Fruit fly (Drosophila melanogaster) whole organism, wandering third instar larva: ENCODE results near the gene CG7408.

Source experiments
- CG9705 ChIP-seq: fragments of 200-800 bp; sonication (Bioruptor generic); optimal IDR thresholded peaks from 2 replicates; lab custom pipeline; 2018; ENCODE audit warnings: missing biosample characterization, mild to moderate bottlenecking, missing genetic modification characterization
- CrebA ChIP-seq: fragments of 200-800 bp; sonication (Bioruptor generic); optimal IDR thresholded peaks from 2 replicates; lab custom pipeline; 2016; ENCODE audit warnings: missing biosample characterization, mild to moderate bottlenecking, missing genetic modification characterization, borderline replicate concordance
- Dfd ChIP-seq: fragments of >200 bp; optimal IDR thresholded peaks from 2 replicates; lab custom pipeline; 2017; ENCODE audit warnings: missing biosample characterization, missing genetic modification characterization
- HLH106 ChIP-seq: fragments of 200-800 bp; optimal IDR thresholded peaks from 3 replicates; lab custom pipeline; 2019; ENCODE audit warnings: missing biosample characterization, mild to moderate bottlenecking, missing genetic modification characterization, moderate library complexity
- Hnf4 ChIP-seq: fragments of 200-800 bp; sonication (Bioruptor generic); optimal IDR thresholded peaks from 2 replicates; lab custom pipeline; 2016; ENCODE audit warnings: missing biosample characterization, mild to moderate bottlenecking, missing genetic modification characterization
- Hr78 ChIP-seq: fragments of >200 bp; optimal IDR thresholded peaks from 2 replicates; lab custom pipeline; 2017; ENCODE audit warnings: missing biosample characterization, missing genetic modification characterization
- Hr83 ChIP-seq: fragments of 200-300 bp; sonication (Bioruptor generic); optimal IDR thresholded peaks from 2 replicates; lab custom pipeline; 2016; ENCODE audit warnings: missing biosample characterization, mild to moderate bottlenecking, missing genetic modification characterization, moderate library complexity; ENCODE audit not compliant: poor library complexity, severe bottlenecking
- Jra ChIP-seq: sonication (Bioruptor generic); optimal IDR thresholded peaks from 2 replicates; lab custom pipeline; 2016; ENCODE audit warnings: missing biosample characterization, missing genetic modification characterization
- Myc ChIP-seq: fragments of >200 bp; optimal IDR thresholded peaks from 2 replicates; lab custom pipeline; 2017
- N ChIP-seq: fragments of >200 bp; optimal IDR thresholded peaks from 2 replicates; lab custom pipeline; 2018; ENCODE audit warnings: missing biosample characterization, missing external identifiers, missing genetic modification characterization
- Sp1 ChIP-seq: fragments of 200-800 bp; sonication (Bioruptor generic); optimal IDR thresholded peaks from 3 replicates; lab custom pipeline; 2019; ENCODE audit warnings: missing biosample characterization, mild to moderate bottlenecking, missing genetic modification characterization, moderate library complexity
- Vsx2 ChIP-seq: fragments of 200-300, 225-300 bp; sonication (Bioruptor generic); optimal IDR thresholded peaks from 2 replicates; lab custom pipeline; 2018; ENCODE audit warnings: missing biosample characterization, missing genetic modification characterization; ENCODE audit not compliant: partially characterized antibody
- br ChIP-seq: fragments of 200-800 bp; sonication (Bioruptor generic); optimal IDR thresholded peaks from 2 replicates; lab custom pipeline; 2016; ENCODE audit warnings: missing biosample characterization, missing genetic modification characterization
- dsf ChIP-seq: sonication (Bioruptor generic); optimal IDR thresholded peaks from 2 replicates; lab custom pipeline; 2016; ENCODE audit warnings: missing biosample characterization, missing genetic modification characterization, borderline replicate concordance
- ey ChIP-seq: fragments of 200-800 bp; sonication (Bioruptor generic); optimal IDR thresholded peaks from 2 replicates; lab custom pipeline; 2016; ENCODE audit warnings: missing biosample characterization, missing genetic modification characterization
- foxo ChIP-seq, 2 experiments: fragments of 200-800 bp; sonication (Bioruptor generic); optimal IDR thresholded peaks; 2 replicates in 1 of 2; 3 replicates in 1 of 2; lab custom pipeline; 2016 to 2017; ENCODE audit warnings: missing biosample characterization in 2 of 2, missing genetic modification characterization in 2 of 2
- fru ChIP-seq: fragments of 200-800 bp; sonication (Bioruptor generic); optimal IDR thresholded peaks from 3 replicates; lab custom pipeline; 2016; ENCODE audit warnings: missing biosample characterization, mild to moderate bottlenecking, missing genetic modification characterization
- jim ChIP-seq: fragments of 175-275, 200-325 bp; sonication (Bioruptor generic); optimal IDR thresholded peaks from 2 replicates; lab custom pipeline; 2016; ENCODE audit warnings: missing biosample characterization, mild to moderate bottlenecking, missing genetic modification characterization
- pan ChIP-seq: fragments of >200 bp; optimal IDR thresholded peaks from 2 replicates; lab custom pipeline; 2017
- sv ChIP-seq: fragments of 200-800 bp; sonication (Bioruptor generic); optimal IDR thresholded peaks from 3 replicates; lab custom pipeline; 2016; ENCODE audit warnings: missing biosample characterization, missing genetic modification characterization
- woc ChIP-seq: sonication (Bioruptor generic); optimal IDR thresholded peaks from 2 replicates; lab custom pipeline; 2016; ENCODE audit warnings: missing biosample characterization, mild to moderate bottlenecking, missing genetic modification characterization

Gene CG7408

DNA sequence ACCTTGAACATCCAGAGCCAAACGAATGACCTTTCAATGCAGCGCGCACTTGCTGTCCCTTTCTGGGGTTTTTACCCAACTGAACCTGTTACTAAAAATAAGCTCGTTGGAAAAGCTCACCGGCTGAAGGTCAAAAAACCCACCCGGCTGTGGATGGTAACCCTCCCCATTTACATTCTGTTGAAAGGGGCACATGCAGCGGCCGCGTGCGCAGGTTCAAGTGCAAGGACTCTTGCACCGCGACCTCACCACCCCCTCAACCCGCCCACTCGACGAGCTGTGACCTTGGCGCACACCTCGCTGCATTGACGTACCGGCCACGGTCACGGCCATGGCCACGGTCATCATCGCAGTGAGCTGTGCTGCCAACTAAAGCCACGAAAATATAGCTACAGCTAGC is 49.2 kb downstream of the CG7408 start:
- no peak for TF ChIP-seq ey (GFP tag; lab: Kevin White, UChicago)
- TF ChIP-seq br (GFP tag; lab: Kevin White, UChicago) = no peak
- no peak for TF ChIP-seq jim (GFP tag; lab: Kevin White, UChicago)
- TF ChIP-seq dsf (GFP tag; lab: Kevin White, UChicago) = no peak
- no peak for TF ChIP-seq Hr78
- TF ChIP-seq sv (GFP tag; lab: Kevin White, UChicago) = no peak
- TF ChIP-seq Myc (lab: Kevin White, UChicago) = no peak
- no peak for TF ChIP-seq woc
- no peak for TF ChIP-seq Dfd
- TF ChIP-seq Hr83 (GFP tag; lab: Kevin White, UChicago) = no peak
- TF ChIP-seq fru = no peak
- TF ChIP-seq, all 38 proteins: peak for 0

DNA sequence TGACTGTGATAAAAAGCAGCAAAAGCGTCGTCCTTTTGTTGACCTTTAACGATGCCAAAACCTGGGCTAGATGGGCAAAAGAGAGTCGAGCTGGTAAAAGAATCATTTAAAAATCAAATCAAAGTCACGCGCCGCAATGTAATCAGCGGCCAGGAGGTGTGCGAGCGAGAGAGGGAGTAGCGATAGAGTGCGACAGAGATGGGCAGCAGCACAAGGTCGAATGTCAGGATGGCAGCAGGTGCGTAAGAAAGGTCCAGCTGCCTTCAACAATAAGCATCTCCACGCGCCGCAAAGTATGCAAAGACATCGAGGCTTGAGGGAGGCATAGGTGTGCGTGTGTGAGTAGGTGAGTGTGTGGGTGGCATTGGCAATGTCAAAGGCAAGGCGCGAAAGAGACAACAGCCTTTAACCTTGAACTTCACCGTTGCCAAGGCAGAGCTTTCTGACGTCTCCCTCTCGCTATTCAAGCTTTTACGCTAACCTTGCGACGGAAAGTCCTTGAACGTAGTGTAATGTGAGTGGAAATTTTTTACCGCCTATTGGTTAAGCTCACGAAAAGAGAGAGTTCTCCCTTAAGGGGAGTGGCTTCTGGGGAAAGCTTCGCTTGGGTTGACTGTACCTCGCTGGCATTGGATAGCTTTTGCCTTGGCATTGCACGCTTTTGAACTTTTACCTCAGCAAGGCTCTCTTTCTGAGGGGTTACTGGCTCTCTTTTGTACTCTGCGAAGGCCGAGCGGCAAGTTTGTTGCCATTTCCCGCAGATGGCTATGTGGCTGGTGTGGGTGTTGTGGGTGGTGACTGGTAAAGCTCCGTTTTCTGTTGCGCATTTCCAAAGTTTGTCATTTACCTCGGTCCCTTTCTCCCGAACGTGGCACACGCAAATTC is 51.0 kb downstream of the CG7408 start:
- TF ChIP-seq ey (GFP tag; lab: Kevin White, UChicago) (no peak), dsf (GFP tag; lab: Kevin White, UChicago) (no peak), br (GFP tag; lab: Kevin White, UChicago) (no peak), fru (no peak), Hnf4 (GFP tag; lab: Kevin White, UChicago) (no peak), N (GFP tag; lab: Kevin White, UChicago) (no peak)

DNA sequence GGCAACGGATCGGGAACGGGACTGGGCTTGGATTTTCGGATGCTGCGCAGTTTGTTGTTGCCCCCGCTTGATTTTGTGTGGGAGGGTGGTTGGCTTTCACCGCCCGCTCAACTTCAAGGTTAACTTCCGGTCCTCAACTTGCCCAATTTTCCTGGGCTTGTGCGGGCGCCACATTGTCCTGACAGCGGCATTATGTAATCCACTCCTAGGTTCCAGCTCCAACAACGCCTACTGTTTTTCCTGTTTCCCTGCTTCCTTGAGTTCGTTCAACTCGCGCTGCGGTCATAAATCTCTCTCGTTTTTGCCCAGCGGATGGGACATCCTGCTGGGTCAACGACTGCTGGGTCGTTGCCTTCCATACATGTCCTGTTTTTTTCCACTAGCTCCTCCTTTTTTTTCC is 53.0 kb downstream of the CG7408 start:
- TF ChIP-seq fru (no peak), woc (no peak), pan (lab: Kevin White, UChicago) (no peak), Myc (lab: Kevin White, UChicago) (no peak), Sp1 (GFP tag; lab: Kevin White, UChicago) (no peak), Vsx2 (GFP tag; lab: Kevin White, UChicago) (no peak), jim (GFP tag; lab: Kevin White, UChicago) (no peak), sv (GFP tag; lab: Kevin White, UChicago) (no peak), CrebA (no peak), HLH106 (no peak), Jra (no peak)

DNA sequence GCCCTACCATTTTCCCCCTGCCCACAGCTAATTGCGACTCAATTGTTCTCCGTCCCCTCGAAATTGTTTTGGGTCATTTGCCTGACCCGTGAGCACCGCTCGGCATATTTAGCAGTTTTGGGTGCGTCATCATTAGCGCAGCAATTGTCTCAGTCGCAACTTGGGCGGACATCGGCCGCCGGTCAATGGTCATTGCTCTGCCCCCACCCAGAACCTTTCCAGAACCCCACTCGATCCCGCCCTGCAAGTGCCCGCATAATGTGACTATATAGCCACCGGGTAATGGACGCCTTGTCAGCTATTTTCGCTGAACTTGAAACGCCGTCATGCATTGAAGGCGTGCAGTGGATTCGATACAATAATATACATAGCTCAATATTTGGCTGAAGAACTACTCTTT is 54.2 kb downstream of the CG7408 start:
- TF ChIP-seq ey (GFP tag; lab: Kevin White, UChicago) (no peak), Vsx2 (GFP tag; lab: Kevin White, UChicago) (no peak), foxo (GFP tag; optimal IDR thresholded peaks at IDR 0.05; lab: Kevin White, UChicago) (no peak), CG9705 (GFP tag; lab: Kevin White, UChicago) (no peak)
